Worm (Caenorhabditis elegans) whole organism, midembryonic: ENCODE results near the gene T19D2.3.

Source experiments
- T22C8.4 ChIP-seq: fragments of 200-800 bp; sonication (Bioruptor generic); IDR thresholded peaks from 2 replicates; pipeline ENCODE4 v1.3.6; 2022; ENCODE audit warnings: missing genetic modification characterization, missing compliant biosample characterization
- cog-1 ChIP-seq: sonication (generic microtip); optimal IDR thresholded peaks from 2 replicates; lab custom pipeline; 2016; ENCODE audit warnings: missing genetic modification characterization, missing compliant biosample characterization
- flt-1 ChIP-seq: fragments of 200-800 bp; sonication (Bioruptor generic); IDR thresholded peaks from 2 replicates; pipeline ENCODE4 v1.3.6; 2022; ENCODE audit warnings: missing genetic modification characterization, missing compliant biosample characterization
- klf-2 ChIP-seq: fragments of 200-800 bp; sonication (Bioruptor generic); conservative IDR thresholded peaks from 2 replicates; pipeline ENCODE4 v1.3.6; 2022; ENCODE audit warnings: missing genetic modification reagents, missing genetic modification characterization, missing compliant biosample characterization
- med-1 ChIP-seq: sonication (generic microtip); optimal IDR thresholded peaks from 2 replicates; lab custom pipeline; 2017; ENCODE audit warnings: missing genetic modification characterization, mild to moderate bottlenecking, missing compliant biosample characterization, antibody characterized with exemption, missing genetic modification reagents; ENCODE audit not compliant: insufficient read depth
- ref-1 ChIP-seq: fragments of 200-800 bp; sonication (Bioruptor generic); conservative IDR thresholded peaks from 2 replicates; pipeline ENCODE4 v1.3.6; 2022; ENCODE audit warnings: missing genetic modification reagents, missing genetic modification characterization, missing compliant biosample characterization
- tab-1 ChIP-seq: fragments of 200-800 bp; sonication (Bioruptor generic); IDR thresholded peaks from 2 replicates; pipeline ENCODE4 v1.3.6; 2022; ENCODE audit warnings: missing genetic modification characterization, missing compliant biosample characterization
- ztf-23 ChIP-seq: fragments of 200-800 bp; sonication (Bioruptor generic); IDR thresholded peaks from 2 replicates; pipeline ENCODE4 v1.3.6; 2022; ENCODE audit warnings: missing genetic modification reagents, missing genetic modification characterization, missing compliant biosample characterization
- ztf-29 ChIP-seq: fragments of 200-800 bp; sonication (Bioruptor generic); IDR thresholded peaks from 2 replicates; pipeline ENCODE4 v1.3.6; 2022; ENCODE audit warnings: missing genetic modification reagents, missing genetic modification characterization, missing compliant biosample characterization

Gene T19D2.3

ce11 chrX:3942267-3942666 lies 3.2 kb downstream of the T19D2.3 start, which contains the start of gene T19D2.13:
Gene T19D2.13, minus strand, starts transcription at chrX:3942367.
- TF ChIP-seq cog-1 (tag; lab: Kevin White, UChicago), result no peak
- TF ChIP-seq ref-1, result no peak
- no peak for TF ChIP-seq T22C8.4 (GFP tag; lab: Robert Waterston, UW)
- no peak for TF ChIP-seq ztf-23 (GFP tag; lab: Robert Waterston, UW)
- no peak for TF ChIP-seq tab-1
- TF ChIP-seq klf-2, result no peak
- no peak for TF ChIP-seq ztf-29 (GFP tag; lab: Robert Waterston, UW)
- no peak for TF ChIP-seq med-1 (GFP tag; lab: Kevin White, UChicago)
- TF ChIP-seq flt-1 (GFP tag; lab: Robert Waterston, UW), result no peak

ce11 chrX:3943213-3943612 lies 4.2 kb downstream of the T19D2.3 start, which contains the start of gene ptp-4A2:
Gene ptp-4A2, minus strand, starts transcription at chrX:3943313.
- no peak for TF ChIP-seq med-1 (GFP tag; lab: Kevin White, UChicago)
- TF ChIP-seq cog-1 (tag; lab: Kevin White, UChicago), result no peak
- TF ChIP-seq ref-1, result no peak
- TF ChIP-seq flt-1 (GFP tag; lab: Robert Waterston, UW), result no peak
- TF ChIP-seq klf-2, result no peak
- TF ChIP-seq tab-1, result no peak
- no peak for TF ChIP-seq T22C8.4 (GFP tag; lab: Robert Waterston, UW)
- TF ChIP-seq ztf-29 (GFP tag; lab: Robert Waterston, UW), result no peak
- no peak for TF ChIP-seq ztf-23 (GFP tag; lab: Robert Waterston, UW)

- TF ChIP-seq ref-1, result no peak
Observed at ce11 chrX:3944073-3944472, 5.0 kb downstream of the T19D2.3 start.

ce11 chrX:3944961-3945587 lies 6.0 kb downstream of the T19D2.3 start:
- no peak for TF ChIP-seq flt-1 (GFP tag; lab: Robert Waterston, UW)
- TF ChIP-seq med-1 (GFP tag; lab: Kevin White, UChicago), result no peak

ce11 chrX:3945681-3946080 lies 6.6 kb downstream of the T19D2.3 start:
- TF ChIP-seq T22C8.4 (GFP tag; lab: Robert Waterston, UW) (no peak), tab-1 (no peak), ztf-23 (GFP tag; lab: Robert Waterston, UW) (no peak), ref-1 (no peak), klf-2 (0 out of 2 replicates have a peak, but pooled peaks have one; percentile 34), flt-1 (GFP tag; lab: Robert Waterston, UW) (no peak), cog-1 (tag; lab: Kevin White, UChicago) (peak; percentile 8), med-1 (GFP tag; lab: Kevin White, UChicago) (no peak), ztf-29 (GFP tag; lab: Robert Waterston, UW) (no peak)

- TF ChIP-seq flt-1 (GFP tag; lab: Robert Waterston, UW) (no peak), ztf-29 (GFP tag; lab: Robert Waterston, UW) (no peak), cog-1 (tag; lab: Kevin White, UChicago) (no peak), ref-1 (no peak), tab-1 (no peak), klf-2 (no peak), med-1 (GFP tag; lab: Kevin White, UChicago) (no peak)
Observed at ce11 chrX:3949026-3949425, 10.0 kb downstream of the T19D2.3 start.

- TF ChIP-seq flt-1 (GFP tag; lab: Robert Waterston, UW) (no peak), klf-2 (no peak), tab-1 (no peak), med-1 (GFP tag; lab: Kevin White, UChicago) (no peak), cog-1 (tag; lab: Kevin White, UChicago) (no peak), T22C8.4 (GFP tag; lab: Robert Waterston, UW) (no peak), ztf-29 (GFP tag; lab: Robert Waterston, UW) (no peak), ztf-23 (GFP tag; lab: Robert Waterston, UW) (no peak)
Observed at ce11 chrX:3949763-3950162, 10.7 kb downstream of the T19D2.3 start.

- TF ChIP-seq ztf-29 (GFP tag; lab: Robert Waterston, UW) (no peak), cog-1 (tag; lab: Kevin White, UChicago) (no peak), flt-1 (GFP tag; lab: Robert Waterston, UW) (no peak), med-1 (GFP tag; lab: Kevin White, UChicago) (no peak), tab-1 (no peak), ztf-23 (GFP tag; lab: Robert Waterston, UW) (no peak)
Observed at ce11 chrX:3952737-3953136, 13.7 kb downstream of the T19D2.3 start.

- no peak for TF ChIP-seq cog-1 (tag; lab: Kevin White, UChicago)
- no peak for TF ChIP-seq T22C8.4 (GFP tag; lab: Robert Waterston, UW)
- TF ChIP-seq ref-1, result no peak
- TF ChIP-seq ztf-29 (GFP tag; lab: Robert Waterston, UW), result no peak
- TF ChIP-seq klf-2, result no peak
- no peak for TF ChIP-seq med-1 (GFP tag; lab: Kevin White, UChicago)
- no peak for TF ChIP-seq ztf-23 (GFP tag; lab: Robert Waterston, UW)
- TF ChIP-seq flt-1 (GFP tag; lab: Robert Waterston, UW), result no peak
- TF ChIP-seq tab-1, result no peak
Observed at ce11 chrX:3957475-3958204, 18.6 kb downstream of the T19D2.3 start.

- TF ChIP-seq cog-1 (tag; lab: Kevin White, UChicago), result no peak
- TF ChIP-seq ztf-29 (GFP tag; lab: Robert Waterston, UW), result no peak
- TF ChIP-seq klf-2, result no peak
- no peak for TF ChIP-seq med-1 (GFP tag; lab: Kevin White, UChicago)
- no peak for TF ChIP-seq tab-1
- no peak for TF ChIP-seq flt-1 (GFP tag; lab: Robert Waterston, UW)
- TF ChIP-seq ztf-23 (GFP tag; lab: Robert Waterston, UW), result no peak
- TF ChIP-seq T22C8.4 (GFP tag; lab: Robert Waterston, UW), result no peak
- no peak for TF ChIP-seq ref-1
Observed at ce11 chrX:3958252-3958651, 19.2 kb downstream of the T19D2.3 start, which contains the start of gene lin-18. Gene lin-18, plus strand, starts transcription at chrX:3958552.
